Fruit fly (Drosophila melanogaster): Measurements from ENCODE around the gene Oseg1.
A peak's percentile ranks its signal among the peaks of the same experiment; 100 is the strongest.

Oseg1 gene

dm6 chr3L:8452986-8453385, 40.4 kb upstream of the Oseg1 start:
- TF ChIP-seq pan (optimal IDR thresholded peaks at IDR 0.05) = no peak
- no peak for TF ChIP-seq EcR (GFP tag; optimal IDR thresholded peaks at IDR 0.05)
- TF ChIP-seq psq (optimal IDR thresholded peaks at IDR 0.05) = no peak
- no peak for TF ChIP-seq usp (GFP tag; optimal IDR thresholded peaks at IDR 0.05)
- TF ChIP-seq Dll (optimal IDR thresholded peaks at IDR 0.05) = no peak
- TF ChIP-seq CG8478 (optimal IDR thresholded peaks at IDR 0.05) = no peak

dm6 chr3L:8451966-8452620, 39.5 kb upstream of the Oseg1 start:
- TF ChIP-seq usp (GFP tag; optimal IDR thresholded peaks at IDR 0.05) (no peak), Dll (optimal IDR thresholded peaks at IDR 0.05) (no peak), CG8478 (optimal IDR thresholded peaks at IDR 0.05) (no peak), EcR (GFP tag; optimal IDR thresholded peaks at IDR 0.05) (no peak)

- TF ChIP-seq CG8478 (optimal IDR thresholded peaks at IDR 0.05) (no peak), psq (optimal IDR thresholded peaks at IDR 0.05) (no peak), usp (GFP tag; optimal IDR thresholded peaks at IDR 0.05) (no peak), Dll (optimal IDR thresholded peaks at IDR 0.05) (no peak), EcR (GFP tag; optimal IDR thresholded peaks at IDR 0.05) (no peak), pan (optimal IDR thresholded peaks at IDR 0.05) (no peak)
Measured at dm6 chr3L:8450747-8451146, 38.1 kb upstream of the Oseg1 start.

dm6 chr3L:8449800-8450690, 37.4 kb upstream of the Oseg1 start, which contains the start of gene Gug:
Gug (plus strand) TSS chr3L:8449922.
- TF ChIP-seq psq (optimal IDR thresholded peaks at IDR 0.05) (no peak), EcR (GFP tag; optimal IDR thresholded peaks at IDR 0.05) (no peak), pan (optimal IDR thresholded peaks at IDR 0.05) (no peak), usp (GFP tag; optimal IDR thresholded peaks at IDR 0.05) (no peak), Dll (optimal IDR thresholded peaks at IDR 0.05) (no peak), CG8478 (optimal IDR thresholded peaks at IDR 0.05) (no peak)

dm6 chr3L:8449202-8449799, 36.7 kb upstream of the Oseg1 start, which contains the start of gene CG6983:
CG6983 (minus strand) TSS chr3L:8449377.
- TF ChIP-seq EcR (GFP tag; optimal IDR thresholded peaks at IDR 0.05) (no peak), usp (GFP tag; optimal IDR thresholded peaks at IDR 0.05) (no peak), psq (optimal IDR thresholded peaks at IDR 0.05) (no peak), pan (optimal IDR thresholded peaks at IDR 0.05) (no peak), Dll (optimal IDR thresholded peaks at IDR 0.05) (no peak), CG8478 (optimal IDR thresholded peaks at IDR 0.05) (no peak)

dm6 chr3L:8448517-8448889, 35.9 kb upstream of the Oseg1 start:
- TF ChIP-seq Dll (optimal IDR thresholded peaks at IDR 0.05) = no peak
- no peak for TF ChIP-seq EcR (GFP tag; optimal IDR thresholded peaks at IDR 0.05)
- no peak for TF ChIP-seq CG8478 (optimal IDR thresholded peaks at IDR 0.05)
- TF ChIP-seq usp (GFP tag; optimal IDR thresholded peaks at IDR 0.05) = no peak
- TF ChIP-seq psq (optimal IDR thresholded peaks at IDR 0.05) = no peak
- TF ChIP-seq pan (optimal IDR thresholded peaks at IDR 0.05) = no peak

dm6 chr3L:8447795-8448516, 35.3 kb upstream of the Oseg1 start:
- TF ChIP-seq psq (optimal IDR thresholded peaks at IDR 0.05) = no peak
- TF ChIP-seq Dll (optimal IDR thresholded peaks at IDR 0.05) = no peak
- TF ChIP-seq EcR (GFP tag; optimal IDR thresholded peaks at IDR 0.05) = no peak
- no peak for TF ChIP-seq usp (GFP tag; optimal IDR thresholded peaks at IDR 0.05)
- TF ChIP-seq pan (optimal IDR thresholded peaks at IDR 0.05) = no peak
- no peak for TF ChIP-seq CG8478 (optimal IDR thresholded peaks at IDR 0.05)

- TF ChIP-seq pan (optimal IDR thresholded peaks at IDR 0.05) (no peak), usp (GFP tag; optimal IDR thresholded peaks at IDR 0.05) (no peak), psq (optimal IDR thresholded peaks at IDR 0.05) (no peak), Dll (optimal IDR thresholded peaks at IDR 0.05) (no peak), CG8478 (optimal IDR thresholded peaks at IDR 0.05) (no peak), EcR (GFP tag; optimal IDR thresholded peaks at IDR 0.05) (no peak)
Measured at dm6 chr3L:8446050-8446781, 33.6 kb upstream of the Oseg1 start.

dm6 chr3L:8445027-8445426, 32.4 kb upstream of the Oseg1 start:
- no peak for TF ChIP-seq Dll (optimal IDR thresholded peaks at IDR 0.05)
- no peak for TF ChIP-seq psq (optimal IDR thresholded peaks at IDR 0.05)
- no peak for TF ChIP-seq usp (GFP tag; optimal IDR thresholded peaks at IDR 0.05)
- no peak for TF ChIP-seq EcR (GFP tag; optimal IDR thresholded peaks at IDR 0.05)
- no peak for TF ChIP-seq pan (optimal IDR thresholded peaks at IDR 0.05)
- no peak for TF ChIP-seq CG8478 (optimal IDR thresholded peaks at IDR 0.05)

dm6 chr3L:8441745-8442575, 29.3 kb upstream of the Oseg1 start, which contains the start of gene Unr:
Unr (minus strand) TSS chr3L:8442381.
- peak; percentile 27 for TF ChIP-seq CG8478 (optimal IDR thresholded peaks at IDR 0.05)
- no peak for TF ChIP-seq pan (optimal IDR thresholded peaks at IDR 0.05)

Data from whole organism.